Worm (Caenorhabditis elegans) whole organism, young adult: ENCODE measurements around the gene srv-16.

Source experiments
- B0261.1 ChIP-seq: sonication (generic microtip); optimal IDR thresholded peaks from 2 replicates; lab custom pipeline; 2016; ENCODE audit warnings: mild to moderate bottlenecking, missing genetic modification characterization, moderate library complexity, missing compliant biosample characterization
- F23B12.7 ChIP-seq: sonication (generic microtip); optimal IDR thresholded peaks from 2 replicates; lab custom pipeline; 2017; ENCODE audit warnings: missing genetic modification characterization, mild to moderate bottlenecking, missing compliant biosample characterization, antibody characterized with exemption, moderate library complexity; ENCODE audit not compliant: insufficient read depth
- F33H1.4 ChIP-seq: fragments of 200-800 bp; sonication (Bioruptor generic); IDR thresholded peaks from 2 replicates; pipeline ENCODE4 v1.3.6; 2022; ENCODE audit warnings: missing genetic modification reagents, missing genetic modification characterization, missing compliant biosample characterization
- F57A8.1 ChIP-seq: fragments of 200-800 bp; sonication (Bioruptor generic); optimal IDR thresholded peaks from 2 replicates; lab custom pipeline; 2018; ENCODE audit warnings: mild to moderate bottlenecking, missing genetic modification characterization, moderate library complexity, missing compliant biosample characterization
- F57C9.4 ChIP-seq: sonication (generic microtip); optimal IDR thresholded peaks from 2 replicates; lab custom pipeline; 2017; ENCODE audit warnings: mild to moderate bottlenecking, missing genetic modification characterization, missing compliant biosample characterization
- T26A5.8 ChIP-seq: sonication (generic microtip); optimal IDR thresholded peaks from 2 replicates; lab custom pipeline; 2016; ENCODE audit warnings: missing genetic modification characterization, missing compliant biosample characterization
- Y53G8AR.9 ChIP-seq: fragments of 200-800 bp; sonication (Bioruptor generic); conservative IDR thresholded peaks from 2 replicates; pipeline ENCODE4 v1.3.6; 2022; ENCODE audit warnings: missing genetic modification reagents, missing genetic modification characterization, missing compliant biosample characterization
- Y56A3A.18 ChIP-seq: fragments of 200-800 bp; sonication (Bioruptor generic); IDR thresholded peaks from 2 replicates; pipeline ENCODE4 v1.3.6; 2022; ENCODE audit warnings: missing genetic modification reagents, missing genetic modification characterization, missing compliant biosample characterization
- attf-6 ChIP-seq: fragments of 200-800 bp; sonication (Bioruptor generic); IDR thresholded peaks from 2 replicates; pipeline ENCODE4 v1.3.6; 2022; ENCODE audit warnings: missing genetic modification reagents, missing genetic modification characterization, missing compliant biosample characterization
- ceh-40 ChIP-seq: fragments of 200-800 bp; sonication (Bioruptor generic); IDR thresholded peaks from 2 replicates; pipeline ENCODE4 v1.3.6; 2022; ENCODE audit warnings: missing genetic modification characterization, missing compliant biosample characterization
- ceh-58 ChIP-seq: fragments of 200-800 bp; sonication (Bioruptor generic); IDR thresholded peaks from 2 replicates; pipeline ENCODE4 v1.3.6; 2022; ENCODE audit warnings: missing genetic modification characterization, missing compliant biosample characterization
- ceh-79 ChIP-seq: sonication (generic microtip); optimal IDR thresholded peaks from 2 replicates; lab custom pipeline; 2017; ENCODE audit warnings: mild to moderate bottlenecking, missing genetic modification characterization, missing compliant biosample characterization
- dpff-1 ChIP-seq: sonication (generic microtip); optimal IDR thresholded peaks from 2 replicates; lab custom pipeline; 2017; ENCODE audit warnings: mild to moderate bottlenecking, missing genetic modification characterization, missing compliant biosample characterization
- egl-18 ChIP-seq: fragments of 200-800 bp; sonication (Bioruptor generic); IDR thresholded peaks from 2 replicates; pipeline ENCODE4 v1.3.6; 2022; ENCODE audit warnings: missing genetic modification reagents, missing genetic modification characterization, missing compliant biosample characterization
- ets-4 ChIP-seq: fragments of 200-800 bp; sonication (Bioruptor generic); optimal IDR thresholded peaks from 2 replicates; lab custom pipeline; 2018; ENCODE audit warnings: mild to moderate bottlenecking, missing genetic modification characterization, missing compliant biosample characterization
- him-1 ChIP-seq: sonication (generic microtip); optimal IDR thresholded peaks from 2 replicates; lab custom pipeline; 2016; ENCODE audit warnings: missing genotype, missing genetic modification reagents, missing genetic modification characterization, missing compliant biosample characterization
- hlh-12 ChIP-seq: sonication (generic microtip); optimal IDR thresholded peaks from 2 replicates; lab custom pipeline; 2016; ENCODE audit warnings: missing genetic modification characterization, missing compliant biosample characterization
- let-526 ChIP-seq: fragments of 200-800 bp; sonication (Bioruptor generic); IDR thresholded peaks from 2 replicates; pipeline ENCODE4 v1.3.6; 2022; ENCODE audit warnings: missing genetic modification reagents, missing genetic modification characterization, missing compliant biosample characterization
- let-607 ChIP-seq, 2 experiments: fragments of 200-800 bp in 1 of 2; sonication (Bioruptor generic) in 1 of 2; sonication (generic microtip) in 1 of 2; optimal IDR thresholded peaks; 2 replicates each; lab custom pipeline; 2016 to 2018; ENCODE audit warnings: mild to moderate bottlenecking in 2 of 2, missing compliant biosample characterization in 2 of 2, missing genetic modification characterization in 2 of 2, moderate library complexity in 2 of 2, missing genotype in 1 of 2
- lin-26 ChIP-seq: fragments of 200-800 bp; sonication (Bioruptor generic); IDR thresholded peaks from 2 replicates; pipeline ENCODE4 v1.3.6; 2022; ENCODE audit warnings: missing genetic modification reagents, missing genetic modification characterization, missing compliant biosample characterization
- lin-40 ChIP-seq: sonication (generic microtip); optimal IDR thresholded peaks from 2 replicates; lab custom pipeline; 2016; ENCODE audit warnings: missing genetic modification characterization, mild to moderate bottlenecking, missing compliant biosample characterization, missing genotype, missing genetic modification reagents
- lsl-1 ChIP-seq: fragments of 200-800 bp; sonication (Bioruptor generic); optimal IDR thresholded peaks from 2 replicates; lab custom pipeline; 2018; ENCODE audit warnings: mild to moderate bottlenecking, missing genetic modification characterization, moderate library complexity, missing compliant biosample characterization
- madf-3 ChIP-seq: fragments of 200-800 bp; sonication (Bioruptor generic); IDR thresholded peaks from 2 replicates; pipeline ENCODE4 v1.3.6; 2022; ENCODE audit warnings: missing genetic modification reagents, missing genetic modification characterization, missing compliant biosample characterization
- mel-28 ChIP-seq: sonication (generic microtip); optimal IDR thresholded peaks from 2 replicates; lab custom pipeline; 2016; ENCODE audit warnings: borderline replicate concordance, mild to moderate bottlenecking, missing genetic modification characterization, missing compliant biosample characterization
- nfya-1 ChIP-seq: sonication (generic microtip); optimal IDR thresholded peaks from 2 replicates; lab custom pipeline; 2017; ENCODE audit warnings: antibody characterized with exemption, missing compliant biosample characterization, missing genetic modification characterization, borderline replicate concordance; ENCODE audit not compliant: insufficient read depth
- nfya-2 ChIP-seq: fragments of 200-800 bp; sonication (Bioruptor generic); IDR thresholded peaks from 2 replicates; pipeline ENCODE4 v1.3.6; 2022; ENCODE audit warnings: missing genetic modification reagents, missing genetic modification characterization, missing compliant biosample characterization
- nfyb-1 ChIP-seq: fragments of 200-800 bp; sonication (Bioruptor generic); IDR thresholded peaks from 2 replicates; pipeline ENCODE4 v1.3.6; 2022; ENCODE audit warnings: missing genetic modification reagents, missing genetic modification characterization, missing compliant biosample characterization
- nhr-90 ChIP-seq: sonication (generic microtip); optimal IDR thresholded peaks from 2 replicates; lab custom pipeline; 2016; ENCODE audit warnings: missing genotype, mild to moderate bottlenecking, missing genetic modification characterization, missing compliant biosample characterization
- pbrm-1 ChIP-seq: fragments of 200-800 bp; sonication (Bioruptor generic); IDR thresholded peaks from 2 replicates; pipeline ENCODE4 v1.3.6; 2022; ENCODE audit warnings: missing genetic modification reagents, missing genetic modification characterization, missing compliant biosample characterization
- rcor-1 ChIP-seq: fragments of 200-800 bp; sonication (Bioruptor generic); IDR thresholded peaks from 2 replicates; pipeline ENCODE4 v1.3.6; 2022; ENCODE audit warnings: missing genetic modification reagents, missing genetic modification characterization, missing compliant biosample characterization
- rec-8 ChIP-seq, 2 experiments: sonication (generic microtip); optimal IDR thresholded peaks; 2 replicates each; lab custom pipeline; 2016; ENCODE audit warnings: mild to moderate bottlenecking in 2 of 2, missing genetic modification characterization in 2 of 2, missing genetic modification reagents in 2 of 2, missing genotype in 2 of 2, missing biosample characterization in 1 of 2, missing compliant biosample characterization in 1 of 2, moderate library complexity in 1 of 2
- sea-2 ChIP-seq: fragments of 200-800 bp; sonication (Bioruptor generic); IDR thresholded peaks from 2 replicates; pipeline ENCODE4 v1.3.6; 2022; ENCODE audit warnings: missing genetic modification characterization, missing compliant biosample characterization
- snpc-3.4 ChIP-seq: sonication (generic microtip); optimal IDR thresholded peaks from 2 replicates; lab custom pipeline; 2017; ENCODE audit warnings: missing genetic modification characterization, mild to moderate bottlenecking, missing compliant biosample characterization, antibody characterized with exemption, moderate library complexity, missing genotype, missing genetic modification reagents
- snpc-4 ChIP-seq, 5 experiments: fragments of 150-350 bp in 1 of 5; sonication (generic microtip) in 4 of 5; optimal IDR thresholded peaks; 2 replicates each; lab custom pipeline; 2014 to 2018; ENCODE audit warnings: missing genetic modification characterization in 5 of 5, missing biosample characterization in 3 of 5, antibody characterized with exemption in 2 of 5, mild to moderate bottlenecking in 2 of 5, missing compliant biosample characterization in 2 of 5, missing genotype in 2 of 5, moderate library complexity in 2 of 5, missing genetic modification reagents in 1 of 5
- tbp1 ChIP-seq: fragments of 200-800 bp; sonication (Bioruptor generic); optimal IDR thresholded peaks from 2 replicates; lab custom pipeline; 2018; ENCODE audit warnings: mild to moderate bottlenecking, missing genetic modification characterization, missing compliant biosample characterization
- tbx-9 ChIP-seq: sonication (generic microtip); optimal IDR thresholded peaks from 2 replicates; lab custom pipeline; 2016; ENCODE audit warnings: borderline replicate concordance, missing genetic modification characterization, inconsistent platforms, missing compliant biosample characterization
- xnd-1 ChIP-seq: sonication (generic microtip); optimal IDR thresholded peaks from 2 replicates; lab custom pipeline; 2016; ENCODE audit warnings: missing genotype, missing genetic modification reagents, missing genetic modification characterization, missing compliant biosample characterization
- zfh-2 ChIP-seq: fragments of 200-800 bp; sonication (Bioruptor generic); conservative IDR thresholded peaks from 2 replicates; pipeline ENCODE4 v1.3.6; 2022; ENCODE audit warnings: missing genetic modification reagents, missing genetic modification characterization, missing compliant biosample characterization
- zim-3 ChIP-seq: sonication (generic microtip); optimal IDR thresholded peaks from 2 replicates; lab custom pipeline; 2017; ENCODE audit warnings: mild to moderate bottlenecking, missing genetic modification characterization, moderate library complexity, missing compliant biosample characterization
- ztf-22 ChIP-seq: fragments of 200-800 bp; sonication (Bioruptor generic); optimal IDR thresholded peaks from 2 replicates; lab custom pipeline; 2018; ENCODE audit warnings: mild to moderate bottlenecking, missing genetic modification characterization, moderate library complexity, missing compliant biosample characterization
- ztf-25 ChIP-seq: fragments of 200-800 bp; sonication (Bioruptor generic); IDR thresholded peaks from 2 replicates; pipeline ENCODE4 v1.3.6; 2022; ENCODE audit warnings: missing genetic modification reagents, missing genetic modification characterization, missing compliant biosample characterization

srv-16 gene

DNA sequence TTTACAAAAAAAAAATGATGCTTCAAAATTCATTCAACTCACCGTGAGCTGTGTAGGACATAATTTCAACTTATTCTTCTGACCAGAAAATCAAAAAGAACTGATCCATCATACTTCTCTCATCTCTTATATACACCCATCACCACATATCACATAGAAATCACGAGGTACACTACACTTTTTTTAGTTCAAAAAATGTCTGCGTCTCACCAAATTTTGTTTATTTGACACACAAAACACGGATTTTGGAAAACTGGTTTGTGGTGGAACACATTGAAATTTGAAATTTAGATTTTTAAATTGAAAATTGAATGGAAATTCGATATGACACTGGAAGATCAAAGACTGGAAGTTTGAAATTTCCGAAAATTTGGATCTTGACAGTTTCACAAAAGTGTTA lies 32.6 kb downstream of the srv-16 start, which contains the start of gene Y105C5B.5:
Gene Y105C5B.5, minus strand, starts transcription at position 103 of the 400 bp plus-strand sequence.
- TF ChIP-seq let-526 (no peak), snpc-4 (GFP tag; optimal IDR thresholded peaks at IDR 0.05; lab: Kevin White, UChicago) (no peak), snpc-4 (tag; optimal IDR thresholded peaks at IDR 0.05; lab: Kevin White, UChicago) (peak in 2 of 4 experiments; percentile 1 to 2), ztf-25 (GFP tag; lab: Robert Waterston, UW) (no peak), F23B12.7 (no peak), tbp1 (GFP tag; lab: Kevin White, UChicago) (peak; percentile 12), mel-28 (tag; lab: Kevin White, UChicago) (no peak), lin-40 (tag; lab: Kevin White, UChicago) (peak; percentile 46), sea-2 (GFP tag; lab: Robert Waterston, UW) (no peak), dpff-1 (tag; lab: Kevin White, UChicago) (no peak), tbx-9 (tag; lab: Kevin White, UChicago) (no peak), ceh-58 (GFP tag; lab: Robert Waterston, UW) (no peak), F33H1.4 (GFP tag; lab: Robert Waterston, UW) (no peak), ets-4 (no peak)
- TF ChIP-seq, all 124 proteins: peak for 3

DNA sequence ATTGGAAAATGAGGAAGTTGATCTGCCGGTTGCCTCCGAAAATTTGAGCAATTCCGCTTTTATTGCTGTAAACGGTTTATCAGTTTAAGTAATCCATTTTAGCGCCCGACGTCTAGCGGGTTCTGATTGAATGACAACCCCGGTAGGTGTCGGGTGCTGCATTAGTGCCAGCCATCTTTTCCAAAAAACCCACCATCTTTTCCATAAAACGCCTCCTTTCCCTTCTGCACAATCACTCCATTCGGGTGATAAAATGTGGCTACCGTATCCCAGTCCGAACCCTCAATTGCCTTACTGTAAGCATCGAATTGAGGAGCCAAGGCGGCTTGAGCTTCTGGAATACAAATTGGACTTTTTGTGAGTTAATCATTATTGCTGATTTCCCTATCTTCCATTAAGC lies 33.6 kb downstream of the srv-16 start:
- TF ChIP-seq F57C9.4 (tag; lab: Kevin White, UChicago) (peak; percentile 19), B0261.1 (tag; lab: Kevin White, UChicago) (no peak), Y53G8AR.9 (GFP tag; lab: Robert Waterston, UW) (no peak), mel-28 (tag; lab: Kevin White, UChicago) (peak; percentile 10), zim-3 (tag; lab: Kevin White, UChicago) (peak; percentile 83), ceh-58 (GFP tag; lab: Robert Waterston, UW) (no peak), nfyb-1 (no peak), him-1 (tag; lab: Kevin White, UChicago) (no peak), tbp1 (GFP tag; lab: Kevin White, UChicago) (peak; percentile 20), nfya-1 (tag; lab: Kevin White, UChicago) (no peak), dpff-1 (tag; lab: Kevin White, UChicago) (peak; percentile 39), madf-3 (GFP tag; lab: Robert Waterston, UW) (peak; percentile 67; the same call in 1 of the 2 replicates), attf-6 (GFP tag; lab: Robert Waterston, UW) (no peak), ceh-40 (0 out of 2 replicates have a peak, but pooled peaks have one; percentile 34), pbrm-1 (GFP tag; lab: Robert Waterston, UW) (0 out of 2 replicates have a peak, but pooled peaks have one; percentile 46), ceh-79 (tag; lab: Kevin White, UChicago) (peak; percentile 9), rcor-1 (no peak), snpc-4 (GFP tag; optimal IDR thresholded peaks at IDR 0.05; lab: Kevin White, UChicago) (no peak), snpc-4 (tag; optimal IDR thresholded peaks at IDR 0.05; lab: Kevin White, UChicago) (peak; percentile 9 to 66 (median 48)), ztf-25 (GFP tag; lab: Robert Waterston, UW) (no peak), let-607 (tag; optimal IDR thresholded peaks at IDR 0.05; lab: Kevin White, UChicago) (no peak), ztf-22 (GFP tag; lab: Kevin White, UChicago) (no peak), nhr-90 (tag; lab: Kevin White, UChicago) (no peak), egl-18 (GFP tag; lab: Robert Waterston, UW) (no peak), zfh-2 (GFP tag; lab: Robert Waterston, UW) (no peak), snpc-3.4 (tag; lab: Kevin White, UChicago) (no peak), hlh-12 (tag; lab: Kevin White, UChicago) (no peak), xnd-1 (no peak), Y56A3A.18 (no peak), rec-8 (tag; optimal IDR thresholded peaks at IDR 0.05; lab: Kevin White, UChicago) (no peak), F57A8.1 (GFP tag; lab: Kevin White, UChicago) (no peak), T26A5.8 (peak; percentile 56), lsl-1 (GFP tag; lab: Kevin White, UChicago) (no peak), nfya-2 (GFP tag; lab: Robert Waterston, UW) (peak; percentile 6; the same call in 1 of the 2 replicates), lin-26 (GFP tag; lab: Robert Waterston, UW) (0 out of 2 replicates have a peak, but pooled peaks have one; percentile 17)
